Worm (Caenorhabditis elegans) whole organism, L2 larva: Measurements from ENCODE around the gene mec-2.

Source experiments
- C34F6.9 ChIP-seq: fragments of 150-350 bp; optimal IDR thresholded peaks from 2 replicates; lab custom pipeline; 2014; ENCODE audit warnings: missing biosample characterization, missing genetic modification characterization
- F13H6.1 ChIP-seq: sonication (generic microtip); optimal IDR thresholded peaks from 2 replicates; lab custom pipeline; 2016; ENCODE audit warnings: missing genetic modification characterization, missing compliant biosample characterization
- Y55F3AM.14 ChIP-seq: fragments of 200-800 bp; sonication (Bioruptor generic); optimal IDR thresholded peaks from 2 replicates; lab custom pipeline; 2018; ENCODE audit warnings: mild to moderate bottlenecking, missing genetic modification characterization, missing compliant biosample characterization
- ZK546.5 ChIP-seq: sonication (generic microtip); optimal IDR thresholded peaks from 2 replicates; lab custom pipeline; 2017; ENCODE audit warnings: missing biosample characterization, missing genetic modification characterization
- alr-1 ChIP-seq: fragments of 150-350 bp; optimal IDR thresholded peaks from 2 replicates; lab custom pipeline; 2014; ENCODE audit warnings: missing biosample characterization, missing genetic modification characterization
- aly-2 ChIP-seq: fragments of 150-350 bp; optimal IDR thresholded peaks from 2 replicates; lab custom pipeline; 2014; ENCODE audit warnings: missing biosample characterization, missing genetic modification characterization
- ama-1 ChIP-seq: fragments of 150-350 bp; optimal IDR thresholded peaks from 2 replicates; lab custom pipeline; 2018; ENCODE audit warnings: inconsistent platforms
- blmp-1 ChIP-seq: sonication (generic microtip); optimal IDR thresholded peaks from 2 replicates; lab custom pipeline; 2017; ENCODE audit warnings: missing genetic modification characterization, mild to moderate bottlenecking, missing compliant biosample characterization, antibody characterized with exemption, moderate library complexity; ENCODE audit not compliant: insufficient read depth
- ceh-82 ChIP-seq: fragments of 150-350 bp; optimal IDR thresholded peaks from 2 replicates; lab custom pipeline; 2014; ENCODE audit warnings: missing biosample characterization, missing genetic modification characterization
- crh-2 ChIP-seq: sonication (generic microtip); optimal IDR thresholded peaks from 2 replicates; lab custom pipeline; 2017; ENCODE audit warnings: missing biosample characterization, missing genetic modification characterization
- dmd-4 ChIP-seq: sonication (generic microtip); optimal IDR thresholded peaks from 2 replicates; lab custom pipeline; 2017; ENCODE audit warnings: missing biosample characterization, missing genetic modification characterization
- elt-1 ChIP-seq: fragments of 150-350 bp; optimal IDR thresholded peaks from 2 replicates; lab custom pipeline; 2014; ENCODE audit warnings: missing biosample characterization, missing genetic modification characterization
- elt-3 ChIP-seq: sonication (generic microtip); optimal IDR thresholded peaks from 2 replicates; lab custom pipeline; 2017; ENCODE audit warnings: missing biosample characterization, missing genetic modification characterization
- fos-1 ChIP-seq: fragments of 150-350 bp; optimal IDR thresholded peaks from 2 replicates; lab custom pipeline; 2014; ENCODE audit warnings: missing biosample characterization, missing genetic modification characterization
- gmeb-1 ChIP-seq: fragments of 150-350 bp; optimal IDR thresholded peaks from 2 replicates; lab custom pipeline; 2014; ENCODE audit warnings: missing biosample characterization, missing genetic modification characterization
- lin-13 ChIP-seq: fragments of 150-350 bp; optimal IDR thresholded peaks from 2 replicates; lab custom pipeline; 2014; ENCODE audit warnings: missing biosample characterization, missing genetic modification reagents, missing genetic modification characterization
- lin-39 ChIP-seq: fragments of 150-350 bp; optimal IDR thresholded peaks from 2 replicates; lab custom pipeline; 2014; ENCODE audit warnings: missing biosample characterization, missing genetic modification reagents, missing genetic modification characterization
- lsy-2 ChIP-seq, 2 experiments: fragments of 150-350 bp in 1 of 2; sonication (generic microtip) in 1 of 2; optimal IDR thresholded peaks; 2 replicates each; lab custom pipeline; 2014 to 2017; ENCODE audit warnings: missing biosample characterization in 2 of 2, missing genetic modification characterization in 2 of 2
- mdl-1 ChIP-seq, 2 experiments: fragments of 150-350 bp in 1 of 2; sonication (generic microtip) in 1 of 2; optimal IDR thresholded peaks; 2 replicates each; lab custom pipeline; 2017; ENCODE audit warnings: missing biosample characterization in 2 of 2, missing genetic modification characterization in 2 of 2
- nhr-11 ChIP-seq: fragments of 150-350 bp; optimal IDR thresholded peaks from 2 replicates; lab custom pipeline; 2014; ENCODE audit warnings: missing biosample characterization, missing genetic modification characterization
- nhr-12 ChIP-seq: fragments of 150-350 bp; optimal IDR thresholded peaks from 2 replicates; lab custom pipeline; 2014; ENCODE audit warnings: missing biosample characterization, missing genetic modification characterization
- nhr-129 ChIP-seq: fragments of 150-350 bp; optimal IDR thresholded peaks from 2 replicates; lab custom pipeline; 2014; ENCODE audit warnings: missing biosample characterization, missing genetic modification characterization
- nhr-23 ChIP-seq: fragments of 150-350 bp; optimal IDR thresholded peaks from 2 replicates; lab custom pipeline; 2014; ENCODE audit warnings: missing biosample characterization, missing genetic modification reagents, missing genetic modification characterization
- nhr-237 ChIP-seq: fragments of 150-350 bp; optimal IDR thresholded peaks from 2 replicates; lab custom pipeline; 2014; ENCODE audit warnings: missing biosample characterization, missing genetic modification characterization
- nhr-25 ChIP-seq: fragments of 150-350 bp; sonication (generic microtip); optimal IDR thresholded peaks from 3 replicates; lab custom pipeline; 2014; ENCODE audit warnings: missing biosample characterization, missing genetic modification characterization
- nhr-77 ChIP-seq: fragments of 150-350 bp; optimal IDR thresholded peaks from 2 replicates; lab custom pipeline; 2014; ENCODE audit warnings: missing biosample characterization, missing genetic modification characterization
- peb-1 ChIP-seq: fragments of 150-350 bp; optimal IDR thresholded peaks from 2 replicates; lab custom pipeline; 2014; ENCODE audit warnings: missing biosample characterization, missing genetic modification characterization
- skn-1 ChIP-seq: sonication (generic microtip); optimal IDR thresholded peaks from 2 replicates; lab custom pipeline; 2017; ENCODE audit warnings: missing biosample characterization, missing genetic modification characterization
- sma-3 ChIP-seq: sonication (generic microtip); optimal IDR thresholded peaks from 2 replicates; lab custom pipeline; 2016; ENCODE audit warnings: missing genetic modification reagents, missing genetic modification characterization, missing compliant biosample characterization
- sma-9 ChIP-seq, 2 experiments: fragments of 150-350 bp in 1 of 2; sonication (generic microtip) in 1 of 2; optimal IDR thresholded peaks; 2 replicates each; lab custom pipeline; 2014 to 2016; ENCODE audit warnings: missing genetic modification characterization in 2 of 2, mild to moderate bottlenecking in 1 of 2, missing biosample characterization in 1 of 2, missing compliant biosample characterization in 1 of 2, missing genetic modification reagents in 1 of 2, moderate library complexity in 1 of 2
- unc-55 ChIP-seq: fragments of 150-350 bp; sonication (generic microtip); optimal IDR thresholded peaks from 3 replicates; lab custom pipeline; 2014; ENCODE audit warnings: missing biosample characterization, missing genetic modification reagents, missing genetic modification characterization
- unc-62 ChIP-seq: fragments of 150-350 bp; optimal IDR thresholded peaks from 2 replicates; lab custom pipeline; 2014; ENCODE audit warnings: missing biosample characterization, missing genetic modification reagents, missing genetic modification characterization
- zag-1 ChIP-seq: fragments of 150-350 bp; optimal IDR thresholded peaks from 2 replicates; lab custom pipeline; 2014; ENCODE audit warnings: missing biosample characterization, missing genetic modification characterization
- ztf-1 ChIP-seq: fragments of 200-800 bp; sonication (Bioruptor generic); conservative IDR thresholded peaks from 2 replicates; pipeline ENCODE4 v1.3.6; 2022; ENCODE audit warnings: missing genetic modification characterization, missing compliant biosample characterization
- ztf-11 ChIP-seq: sonication (generic microtip); optimal IDR thresholded peaks from 2 replicates; lab custom pipeline; 2017; ENCODE audit warnings: missing biosample characterization, missing genetic modification characterization

Gene mec-2

DNA sequence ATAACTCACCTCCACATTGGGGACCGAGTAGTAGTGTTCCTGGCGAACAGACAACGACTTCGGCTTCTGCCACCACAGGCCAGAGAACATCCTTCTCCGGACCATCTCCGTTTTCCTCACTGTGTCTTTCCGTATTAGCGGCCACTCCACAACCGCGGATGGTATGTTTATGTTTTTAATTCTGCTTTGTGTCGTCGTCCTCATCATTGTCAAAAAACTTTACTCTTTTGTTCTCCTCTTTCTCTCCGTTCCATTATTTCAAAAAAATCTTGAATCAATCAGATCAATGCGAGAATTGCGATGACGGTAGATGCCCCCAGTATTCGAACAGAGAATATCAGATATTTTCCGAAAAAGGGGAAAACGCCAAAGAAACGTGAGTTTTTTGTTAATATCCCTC lies at the start of gene mec-2:
TSS of gene mec-2 (plus strand) at position 301 of the 400 bp plus-strand sequence.
- TF ChIP-seq unc-55 (no peak), alr-1 (tag; lab: Kevin White, UChicago) (no peak), ztf-11 (tag; lab: Kevin White, UChicago) (no peak), lin-13 (no peak), C34F6.9 (tag; lab: Kevin White, UChicago) (no peak), nhr-12 (tag; lab: Kevin White, UChicago) (no peak), ZK546.5 (tag; lab: Kevin White, UChicago) (no peak), ama-1 (no peak), lsy-2 (tag; optimal IDR thresholded peaks at IDR 0.05; lab: Kevin White, UChicago) (no peak), sma-3 (no peak), zag-1 (tag; lab: Kevin White, UChicago) (no peak), ztf-1 (GFP tag; lab: Robert Waterston, UW) (no peak), mdl-1 (tag; optimal IDR thresholded peaks at IDR 0.05; lab: Kevin White, UChicago) (no peak), Y55F3AM.14 (no peak), nhr-23 (tag; lab: Kevin White, UChicago) (no peak)

DNA sequence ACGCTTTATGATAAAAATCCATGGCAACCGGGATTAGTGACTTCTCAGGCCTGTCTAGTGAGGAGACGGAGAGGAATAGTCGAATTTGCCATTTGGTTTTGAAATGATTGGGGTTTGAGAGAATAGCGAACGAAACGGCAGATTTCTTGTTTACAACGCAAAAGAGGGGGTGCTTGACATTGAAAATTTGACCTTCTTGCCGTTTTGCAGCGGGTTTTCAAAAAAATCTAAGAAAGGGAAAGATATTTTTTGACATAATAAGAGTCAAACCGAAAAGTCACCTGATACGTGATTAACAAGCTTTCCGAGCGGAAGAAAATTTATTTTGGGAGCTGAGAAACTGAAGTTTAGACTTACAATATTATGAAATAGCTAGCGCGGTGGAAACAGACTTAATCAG lies 49.7 kb upstream of the mec-2 start:
- TF ChIP-seq nhr-25 = peak; percentile 63
- TF ChIP-seq alr-1 (tag; lab: Kevin White, UChicago) = no peak
- no peak for TF ChIP-seq skn-1 (tag; lab: Kevin White, UChicago)
- peak; percentile 15 for TF ChIP-seq blmp-1 (tag; lab: Kevin White, UChicago)
- TF ChIP-seq nhr-237 (tag; lab: Kevin White, UChicago) = no peak
- TF ChIP-seq peb-1 (tag; lab: Kevin White, UChicago) = no peak
- peak; percentile 12 for TF ChIP-seq crh-2
- peak; percentile 8 for TF ChIP-seq nhr-129 (tag; lab: Kevin White, UChicago)

- no peak for TF ChIP-seq fos-1
- no peak for TF ChIP-seq unc-62 (GFP tag; lab: Kevin White, UChicago)
- no peak for TF ChIP-seq ceh-82 (tag; lab: Kevin White, UChicago)
- no peak for TF ChIP-seq mdl-1 (tag; optimal IDR thresholded peaks at IDR 0.05; lab: Kevin White, UChicago)
- no peak for TF ChIP-seq nhr-23 (tag; lab: Kevin White, UChicago)
- no peak for TF ChIP-seq elt-1 (tag; lab: Kevin White, UChicago)
- TF ChIP-seq ama-1 = no peak
- no peak for TF ChIP-seq ztf-11 (tag; lab: Kevin White, UChicago)
- no peak for TF ChIP-seq unc-55
- TF ChIP-seq zag-1 (tag; lab: Kevin White, UChicago) = no peak
- TF ChIP-seq nhr-77 (tag; lab: Kevin White, UChicago) = no peak
- no peak for TF ChIP-seq peb-1 (tag; lab: Kevin White, UChicago)
- no peak for TF ChIP-seq dmd-4 (tag; lab: Kevin White, UChicago)
- TF ChIP-seq elt-3 (tag; lab: Kevin White, UChicago) = no peak
- TF ChIP-seq nhr-11 (tag; lab: Kevin White, UChicago) = no peak
- TF ChIP-seq ZK546.5 (tag; lab: Kevin White, UChicago) = no peak
Observed at ce11 chrX:5518352-5518751, 49.2 kb upstream of the mec-2 start.

DNA sequence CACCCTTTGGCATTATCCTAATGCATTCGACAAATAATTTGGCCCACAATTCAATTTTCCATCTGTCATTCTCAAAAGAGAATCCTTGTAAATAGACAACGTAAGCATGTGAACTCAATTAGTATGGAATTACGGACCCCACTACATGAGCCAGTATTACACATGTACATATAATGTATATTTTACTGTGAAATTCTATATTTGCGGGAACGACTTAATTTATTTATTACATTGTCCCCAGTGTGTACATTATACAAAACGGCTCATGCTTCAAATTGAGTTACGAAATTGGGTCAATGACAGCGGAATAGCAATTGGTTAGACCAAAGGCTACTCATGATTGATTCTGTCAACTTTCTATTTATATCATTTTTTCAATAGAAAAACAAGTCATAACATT lies 48.0 kb upstream of the mec-2 start:
- TF ChIP-seq aly-2 (tag; lab: Kevin White, UChicago) = no peak
- TF ChIP-seq C34F6.9 (tag; lab: Kevin White, UChicago) = no peak
- peak; percentile 29 for TF ChIP-seq sma-9 (GFP tag; optimal IDR thresholded peaks at IDR 0.05; lab: Kevin White, UChicago)
- no peak for TF ChIP-seq sma-9 (tag; optimal IDR thresholded peaks at IDR 0.05; lab: Kevin White, UChicago)
- TF ChIP-seq nhr-11 (tag; lab: Kevin White, UChicago) = no peak
- TF ChIP-seq ceh-82 (tag; lab: Kevin White, UChicago) = no peak

ce11 chrX:5522769-5523601 lies 44.6 kb upstream of the mec-2 start, which contains the start of gene mboa-3:
Gene mboa-3 (minus strand): TSS chrX:5522819.
- TF ChIP-seq mdl-1 (tag; optimal IDR thresholded peaks at IDR 0.05; lab: Kevin White, UChicago) (peak in 1 of 2 experiments; percentile 39), nhr-129 (tag; lab: Kevin White, UChicago) (peak; percentile 67), sma-9 (GFP tag; optimal IDR thresholded peaks at IDR 0.05; lab: Kevin White, UChicago) (peak; percentile 59), sma-9 (tag; optimal IDR thresholded peaks at IDR 0.05; lab: Kevin White, UChicago) (no peak), ama-1 (no peak), fos-1 (peak; percentile 60), ztf-11 (tag; lab: Kevin White, UChicago) (no peak), gmeb-1 (peak; percentile 0), crh-2 (no peak), lin-39 (no peak), F13H6.1 (peak; percentile 24)
